Worm (Caenorhabditis elegans) whole organism, L4 larva: ENCODE results near the gene grwd-1.

Experiments
- D1046.2 ChIP-seq: fragments of 200-800 bp; sonication (Bioruptor generic); IDR thresholded peaks from 2 replicates; pipeline ENCODE4 v1.3.6; 2022; ENCODE audit warnings: missing genetic modification characterization, missing compliant biosample characterization
- R02D3.7 ChIP-seq: fragments of 150-350 bp; sonication (generic microtip); optimal IDR thresholded peaks from 3 replicates; lab custom pipeline; 2014; ENCODE audit warnings: missing biosample characterization, missing genetic modification characterization
- aly-2 ChIP-seq: sonication (generic microtip); optimal IDR thresholded peaks from 2 replicates; lab custom pipeline; 2018; ENCODE audit warnings: missing biosample characterization, missing genetic modification characterization
- ceh-82 ChIP-seq: sonication (generic microtip); optimal IDR thresholded peaks from 2 replicates; lab custom pipeline; 2017; ENCODE audit warnings: missing biosample characterization, missing genetic modification characterization
- daf-12 ChIP-seq: fragments of 150-350 bp; optimal IDR thresholded peaks from 2 replicates; lab custom pipeline; 2014; ENCODE audit warnings: missing biosample characterization, missing genetic modification reagents, missing genetic modification characterization
- jun-1 ChIP-seq: fragments of 150-350 bp; optimal IDR thresholded peaks from 2 replicates; lab custom pipeline; 2014; ENCODE audit warnings: missing biosample characterization, missing genetic modification reagents, missing genetic modification characterization
- nhr-11 ChIP-seq: fragments of 150-350 bp; optimal IDR thresholded peaks from 2 replicates; lab custom pipeline; 2014; ENCODE audit warnings: missing biosample characterization, missing genetic modification characterization
- nhr-25 ChIP-seq: sonication (generic microtip); optimal IDR thresholded peaks from 2 replicates; lab custom pipeline; 2017; ENCODE audit warnings: missing genetic modification characterization, mild to moderate bottlenecking, missing compliant biosample characterization, antibody characterized with exemption, moderate library complexity, borderline replicate concordance; ENCODE audit not compliant: insufficient read depth
- set-16 ChIP-seq: fragments of 200-800 bp; sonication (Bioruptor generic); IDR thresholded peaks from 2 replicates; pipeline ENCODE4 v1.3.6; 2022; ENCODE audit warnings: missing genetic modification reagents, missing genetic modification characterization, missing compliant biosample characterization
- skn-1 ChIP-seq: fragments of 150-350 bp; optimal IDR thresholded peaks from 2 replicates; lab custom pipeline; 2014; ENCODE audit warnings: missing biosample characterization, missing genetic modification characterization
- snpc-1.2 ChIP-seq: fragments of 200-800 bp; sonication (Bioruptor generic); IDR thresholded peaks from 2 replicates; pipeline ENCODE4 v1.3.6; 2022; ENCODE audit warnings: missing genetic modification reagents, missing genetic modification characterization, missing compliant biosample characterization
- snpc-4 ChIP-seq: fragments of 150-350 bp; optimal IDR thresholded peaks from 2 replicates; lab custom pipeline; 2014; ENCODE audit warnings: missing biosample characterization, missing genetic modification characterization

DNA sequence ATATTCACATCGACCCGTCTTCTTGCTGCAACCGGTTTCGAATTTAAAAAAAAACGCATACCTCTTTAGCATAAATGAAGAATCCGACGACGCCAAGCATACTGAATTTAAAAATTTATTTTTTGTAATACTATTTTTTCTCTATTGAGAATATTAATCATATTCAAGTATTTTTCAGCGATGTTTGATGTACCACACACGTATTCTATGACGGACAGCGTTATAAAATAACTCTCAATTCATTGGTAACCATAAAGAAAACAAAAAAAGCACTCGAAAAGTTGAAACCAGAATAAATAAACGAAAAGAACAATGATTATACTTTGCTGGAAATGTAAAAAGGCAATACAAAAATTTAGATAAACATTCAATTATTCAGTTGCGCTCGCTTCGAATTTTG is 6.2 kb downstream of the grwd-1 start, which contains the start of gene T10F2.5:
- TF ChIP-seq jun-1 (tag; lab: Kevin White, UChicago) (no peak), R02D3.7 (no peak), nhr-25 (tag; lab: Kevin White, UChicago) (no peak), skn-1 (tag; lab: Kevin White, UChicago) (no peak), snpc-4 (no peak), nhr-11 (no peak), aly-2 (tag; lab: Kevin White, UChicago) (no peak), set-16 (no peak), daf-12 (tag; lab: Kevin White, UChicago) (no peak), D1046.2 (GFP tag; lab: Robert Waterston, UW) (no peak), snpc-1.2 (GFP tag; lab: Robert Waterston, UW) (no peak), ceh-82 (no peak)
